Worm (Caenorhabditis elegans) whole organism, young adult: ENCODE data around the gene dhhc-10.

Experiments
- ama-1 ChIP-seq, 3 experiments: fragments of 150-350 bp in 1 of 3; sonication (generic microtip) in 2 of 3; optimal IDR thresholded peaks; 2 replicates each; lab custom pipeline; 2014 to 2018; ENCODE audit warnings: missing biosample characterization in 2 of 3, missing genetic modification characterization in 2 of 3, missing genetic modification reagents in 2 of 3
- ceh-100 ChIP-seq: fragments of 200-800 bp; sonication (Bioruptor generic); IDR thresholded peaks from 2 replicates; pipeline ENCODE4 v1.3.6; 2022; ENCODE audit warnings: missing genetic modification reagents, missing genetic modification characterization, missing compliant biosample characterization
- egrh-3 ChIP-seq: fragments of 200-800 bp; sonication (Bioruptor generic); IDR thresholded peaks from 2 replicates; pipeline ENCODE4 v1.3.6; 2022; ENCODE audit warnings: missing genetic modification reagents, missing genetic modification characterization, missing compliant biosample characterization
- ets-4 ChIP-seq: fragments of 200-800 bp; sonication (Bioruptor generic); optimal IDR thresholded peaks from 2 replicates; lab custom pipeline; 2018; ENCODE audit warnings: mild to moderate bottlenecking, missing genetic modification characterization, missing compliant biosample characterization
- hlh-26 ChIP-seq: fragments of 200-800 bp; sonication (Bioruptor generic); conservative IDR thresholded peaks from 2 replicates; pipeline ENCODE4 v1.3.6; 2022; ENCODE audit warnings: missing genetic modification reagents, missing genetic modification characterization, missing compliant biosample characterization
- lag-1 ChIP-seq: fragments of 200-800 bp; sonication (Bioruptor generic); IDR thresholded peaks from 2 replicates; pipeline ENCODE4 v1.3.6; 2022; ENCODE audit warnings: missing genetic modification reagents, missing genetic modification characterization, missing compliant biosample characterization
- madf-6 ChIP-seq: fragments of 200-800 bp; sonication (Bioruptor generic); IDR thresholded peaks from 2 replicates; pipeline ENCODE4 v1.3.6; 2022; ENCODE audit warnings: missing genetic modification reagents, missing genetic modification characterization, missing compliant biosample characterization
- pbrm-1 ChIP-seq: fragments of 200-800 bp; sonication (Bioruptor generic); IDR thresholded peaks from 2 replicates; pipeline ENCODE4 v1.3.6; 2022; ENCODE audit warnings: missing genetic modification reagents, missing genetic modification characterization, missing compliant biosample characterization
- sdz-38 ChIP-seq: sonication (generic microtip); optimal IDR thresholded peaks from 2 replicates; lab custom pipeline; 2016; ENCODE audit warnings: missing genotype, missing genetic modification characterization, missing compliant biosample characterization
- snpc-1.1 ChIP-seq: sonication (generic microtip); optimal IDR thresholded peaks from 2 replicates; lab custom pipeline; 2017; ENCODE audit warnings: missing genetic modification characterization, mild to moderate bottlenecking, missing compliant biosample characterization, antibody characterized with exemption, moderate library complexity, missing genotype, missing genetic modification reagents; ENCODE audit not compliant: insufficient read depth
- snpc-3.4 ChIP-seq: sonication (generic microtip); optimal IDR thresholded peaks from 2 replicates; lab custom pipeline; 2017; ENCODE audit warnings: missing genetic modification characterization, mild to moderate bottlenecking, missing compliant biosample characterization, antibody characterized with exemption, moderate library complexity, missing genotype, missing genetic modification reagents
- unc-62 ChIP-seq: fragments of 150-350 bp; optimal IDR thresholded peaks from 2 replicates; lab custom pipeline; 2014; ENCODE audit warnings: missing biosample characterization, missing genetic modification reagents, missing genetic modification characterization

- no peak for TF ChIP-seq snpc-1.1 (tag; lab: Kevin White, UChicago)
- TF ChIP-seq sdz-38 (tag; lab: Kevin White, UChicago) = no peak
- TF ChIP-seq ets-4 = no peak
- no peak for TF ChIP-seq pbrm-1 (GFP tag; lab: Robert Waterston, UW)
- TF ChIP-seq hlh-26 = no peak
- TF ChIP-seq madf-6 = no peak
- TF ChIP-seq unc-62 (GFP tag; lab: Kevin White, UChicago) = no peak
- no peak for TF ChIP-seq ceh-100
- no peak for TF ChIP-seq snpc-3.4
- no peak for TF ChIP-seq ama-1 (optimal IDR thresholded peaks at IDR 0.05; lab: Kevin White, UChicago)
- TF ChIP-seq ama-1 (GFP tag; optimal IDR thresholded peaks at IDR 0.05; lab: Kevin White, UChicago) = no peak
- no peak for TF ChIP-seq lag-1 (GFP tag; lab: Robert Waterston, UW)
- no peak for TF ChIP-seq egrh-3 (GFP tag; lab: Robert Waterston, UW)
Measured at ce11 chrX:4732752-4733151, 25.8 kb downstream of the dhhc-10 start, which contains the start of gene aman-1.
